Fruit fly (Drosophila melanogaster): ENCODE results near the gene Sarm.

dm6 chr3L:8150284-8150683 is 86.6 kb downstream of the Sarm start:
- TF ChIP-seq Dp (GFP tag; optimal IDR thresholded peaks at IDR 0.05) = no peak
- no peak for TF ChIP-seq Side (GFP tag; optimal IDR thresholded peaks at IDR 0.05)
- no peak for TF ChIP-seq CG17359 (tag; optimal IDR thresholded peaks at IDR 0.05)
- TF ChIP-seq trh (GFP tag; optimal IDR thresholded peaks at IDR 0.05) = no peak
- TF ChIP-seq Taf1 (GFP tag; IDR thresholded peaks at IDR 0.05) = no peak
- no peak for TF ChIP-seq bigmax (GFP tag; optimal IDR thresholded peaks at IDR 0.05)
- no peak for TF ChIP-seq CG12104 (GFP tag; optimal IDR thresholded peaks at IDR 0.05)
- no peak for TF ChIP-seq Hand (GFP tag; optimal IDR thresholded peaks at IDR 0.05)
- no peak for TF ChIP-seq run (tag; optimal IDR thresholded peaks at IDR 0.05)

Measured in whole organism, embryonic.